Worm (Caenorhabditis elegans) whole organism, late embryonic: ENCODE results near the gene ife-1.
"Not testable (repeated sequence)": the region's sequence is repeated elsewhere in the genome, so short reads cannot be mapped to it uniquely, and the experiment has no call there.

ENCODE experiments used
- K02D7.2 ChIP-seq: sonication (generic microtip); optimal IDR thresholded peaks from 2 replicates; lab custom pipeline; 2017; ENCODE audit warnings: mild to moderate bottlenecking, missing genetic modification characterization, missing compliant biosample characterization
- K09A11.1 ChIP-seq: sonication (generic microtip); optimal IDR thresholded peaks from 2 replicates; lab custom pipeline; 2017; ENCODE audit warnings: antibody characterized with exemption, mild to moderate bottlenecking, missing genetic modification characterization, missing compliant biosample characterization; ENCODE audit not compliant: insufficient read depth
- T23F11.4 ChIP-seq: fragments of 200-800 bp; sonication (Bioruptor generic); optimal IDR thresholded peaks from 2 replicates; lab custom pipeline; 2018; ENCODE audit warnings: mild to moderate bottlenecking, missing genetic modification characterization, missing compliant biosample characterization
- Y22D7AL.16 ChIP-seq: sonication (generic microtip); optimal IDR thresholded peaks from 2 replicates; lab custom pipeline; 2016; ENCODE audit warnings: missing genetic modification characterization, missing compliant biosample characterization
- ahr-1 ChIP-seq: sonication (generic microtip); optimal IDR thresholded peaks from 2 replicates; lab custom pipeline; 2016; ENCODE audit warnings: missing genetic modification characterization, missing compliant biosample characterization
- ama-1 ChIP-seq: fragments of 150-350 bp; optimal IDR thresholded peaks from 2 replicates; lab custom pipeline; 2014
- ceh-14 ChIP-seq: sonication (generic microtip); optimal IDR thresholded peaks from 2 replicates; lab custom pipeline; 2016; ENCODE audit warnings: missing genotype, missing genetic modification characterization, missing compliant biosample characterization
- ceh-2 ChIP-seq: sonication (generic microtip); optimal IDR thresholded peaks from 2 replicates; lab custom pipeline; 2016; ENCODE audit warnings: missing genotype, missing genetic modification characterization, missing compliant biosample characterization
- ceh-30 ChIP-seq: fragments of 150-350 bp; optimal IDR thresholded peaks from 2 replicates; lab custom pipeline; 2014; ENCODE audit warnings: missing biosample characterization, missing genetic modification characterization
- ceh-45 ChIP-seq: fragments of 200-800 bp; sonication (Bioruptor generic); IDR thresholded peaks from 2 replicates; pipeline ENCODE4 v1.3.6; 2022; ENCODE audit warnings: missing genetic modification reagents, missing genetic modification characterization, missing compliant biosample characterization
- ceh-6 ChIP-seq: fragments of 200-800 bp; sonication (Bioruptor generic); optimal IDR thresholded peaks from 2 replicates; lab custom pipeline; 2018; ENCODE audit warnings: mild to moderate bottlenecking, missing genetic modification characterization, missing compliant biosample characterization
- dmd-4 ChIP-seq: sonication (generic microtip); optimal IDR thresholded peaks from 2 replicates; lab custom pipeline; 2016; ENCODE audit warnings: borderline replicate concordance, missing genetic modification characterization, missing compliant biosample characterization
- dve-1 ChIP-seq: sonication (generic microtip); optimal IDR thresholded peaks from 2 replicates; lab custom pipeline; 2017; ENCODE audit warnings: antibody characterized with exemption, mild to moderate bottlenecking, missing genetic modification characterization, missing compliant biosample characterization
- elt-2 ChIP-seq: sonication (generic microtip); optimal IDR thresholded peaks from 2 replicates; lab custom pipeline; 2016; ENCODE audit warnings: missing genetic modification reagents, missing genetic modification characterization, missing compliant biosample characterization
- eyg-1 ChIP-seq: sonication (generic microtip); optimal IDR thresholded peaks from 2 replicates; lab custom pipeline; 2016; ENCODE audit warnings: missing genotype, missing genetic modification characterization, missing compliant biosample characterization
- fax-1 ChIP-seq: sonication (generic microtip); optimal IDR thresholded peaks from 2 replicates; lab custom pipeline; 2016; ENCODE audit warnings: missing genotype, missing genetic modification characterization, missing compliant biosample characterization
- gmeb-2 ChIP-seq: sonication (generic microtip); optimal IDR thresholded peaks from 2 replicates; lab custom pipeline; 2016; ENCODE audit warnings: missing genetic modification characterization, inconsistent platforms, missing compliant biosample characterization
- hlh-13 ChIP-seq: fragments of 200-800 bp; sonication (Bioruptor generic); optimal IDR thresholded peaks from 2 replicates; lab custom pipeline; 2018; ENCODE audit warnings: mild to moderate bottlenecking, missing genetic modification characterization, missing compliant biosample characterization
- hlh-8 ChIP-seq: sonication (generic microtip); optimal IDR thresholded peaks from 2 replicates; lab custom pipeline; 2016; ENCODE audit warnings: missing genotype, missing genetic modification characterization, missing compliant biosample characterization
- lim-6 ChIP-seq: sonication (generic microtip); optimal IDR thresholded peaks from 2 replicates; lab custom pipeline; 2016; ENCODE audit warnings: missing genetic modification characterization, missing compliant biosample characterization
- madf-2 ChIP-seq: sonication (generic microtip); optimal IDR thresholded peaks from 2 replicates; lab custom pipeline; 2017; ENCODE audit warnings: missing genetic modification characterization, missing compliant biosample characterization
- nfya-1 ChIP-seq: sonication (generic microtip); optimal IDR thresholded peaks from 2 replicates; lab custom pipeline; 2017; ENCODE audit warnings: missing genetic modification characterization, mild to moderate bottlenecking, missing compliant biosample characterization, antibody characterized with exemption, moderate library complexity
- pat-9 ChIP-seq: fragments of 200-800 bp; sonication (Bioruptor generic); optimal IDR thresholded peaks from 2 replicates; lab custom pipeline; 2018; ENCODE audit warnings: mild to moderate bottlenecking, missing genetic modification characterization, moderate library complexity, missing compliant biosample characterization
- pax-1 ChIP-seq: fragments of 150-350 bp; optimal IDR thresholded peaks from 2 replicates; lab custom pipeline; 2014; ENCODE audit warnings: missing biosample characterization, missing genetic modification characterization
- pha-2 ChIP-seq: sonication (generic microtip); optimal IDR thresholded peaks from 2 replicates; lab custom pipeline; 2017; ENCODE audit warnings: mild to moderate bottlenecking, missing genetic modification characterization, missing compliant biosample characterization
- pha-4 ChIP-seq: fragments of 150-350 bp; optimal IDR thresholded peaks from 2 replicates; lab custom pipeline; 2018; ENCODE audit warnings: missing biosample characterization, missing genetic modification reagents, missing genetic modification characterization
- pros-1 ChIP-seq: fragments of 150-350 bp; optimal IDR thresholded peaks from 2 replicates; lab custom pipeline; 2014; ENCODE audit warnings: missing biosample characterization, missing genetic modification reagents, missing genetic modification characterization
- ref-2 ChIP-seq: sonication (generic microtip); optimal IDR thresholded peaks from 2 replicates; lab custom pipeline; 2016; ENCODE audit warnings: missing genetic modification characterization, missing compliant biosample characterization
- rnt-1 ChIP-seq: sonication (generic microtip); optimal IDR thresholded peaks from 2 replicates; lab custom pipeline; 2016; ENCODE audit warnings: missing genetic modification characterization, missing compliant biosample characterization
- sdc-2 ChIP-seq: sonication (generic microtip); optimal IDR thresholded peaks from 2 replicates; lab custom pipeline; 2016; ENCODE audit warnings: missing genotype, missing genetic modification characterization, missing compliant biosample characterization
- sox-2 ChIP-seq: fragments of 200-800 bp; sonication (Bioruptor generic); IDR thresholded peaks from 2 replicates; pipeline ENCODE4 v1.3.6; 2022; ENCODE audit warnings: missing genetic modification reagents, missing genetic modification characterization, missing compliant biosample characterization
- sox-4 ChIP-seq: sonication (generic microtip); optimal IDR thresholded peaks from 2 replicates; lab custom pipeline; 2017; ENCODE audit warnings: mild to moderate bottlenecking, missing genetic modification characterization, inconsistent platforms, missing compliant biosample characterization
- tbx-7 ChIP-seq: sonication (generic microtip); optimal IDR thresholded peaks from 2 replicates; lab custom pipeline; 2016; ENCODE audit warnings: missing genotype, missing genetic modification characterization, missing compliant biosample characterization
- unc-3 ChIP-seq, 2 experiments: fragments of 200-800 bp in 1 of 2; sonication (Bioruptor generic) in 1 of 2; sonication (generic microtip) in 1 of 2; conservative IDR thresholded peaks in 1 of 2; optimal IDR thresholded peaks in 1 of 2; 2 replicates each; pipeline versions ENCODE4 v1.3.6 to Lab custom; 2016 to 2022; ENCODE audit warnings: missing compliant biosample characterization in 2 of 2, missing genetic modification characterization in 2 of 2, missing genetic modification reagents in 1 of 2
- unc-42 ChIP-seq: sonication (generic microtip); optimal IDR thresholded peaks from 2 replicates; lab custom pipeline; 2016; ENCODE audit warnings: missing genotype, missing genetic modification characterization, missing compliant biosample characterization
- unc-55 ChIP-seq: sonication (generic microtip); optimal IDR thresholded peaks from 2 replicates; lab custom pipeline; 2017; ENCODE audit warnings: missing biosample characterization, missing genetic modification reagents, missing genetic modification characterization
- ztf-16 ChIP-seq: sonication (generic microtip); optimal IDR thresholded peaks from 2 replicates; lab custom pipeline; 2017; ENCODE audit warnings: missing genetic modification characterization, missing compliant biosample characterization

The ife-1 gene

ce11 chrIII:13343117-13343516 is at the start of gene ife-1:
Gene ife-1, plus strand, starts transcription at chrIII:13343417.
- TF ChIP-seq dve-1 (tag; lab: Kevin White, UChicago) (no peak), ceh-6 (no peak), fax-1 (tag; lab: Kevin White, UChicago) (no peak), T23F11.4 (no peak), K02D7.2 (tag; lab: Kevin White, UChicago) (no peak), sdc-2 (tag; lab: Kevin White, UChicago) (no peak), dmd-4 (tag; lab: Kevin White, UChicago) (no peak), ahr-1 (tag; lab: Kevin White, UChicago) (no peak), ceh-2 (tag; lab: Kevin White, UChicago) (no peak), unc-55 (GFP tag; lab: Kevin White, UChicago) (no peak), ceh-30 (tag; lab: Kevin White, UChicago) (no peak), pros-1 (tag; lab: Kevin White, UChicago) (no peak), hlh-8 (no peak), sox-4 (tag; lab: Kevin White, UChicago) (no peak), pat-9 (tag; lab: Kevin White, UChicago) (no peak), nfya-1 (tag; lab: Kevin White, UChicago) (no peak), pax-1 (no peak)

ce11 chrIII:13296289-13296874 is 46.8 kb upstream of the ife-1 start, which contains the start of gene npp-18:
Gene npp-18, plus strand, starts transcription at chrIII:13296853.
- peak; percentile 74; the same call in 1 of the 2 replicates for TF ChIP-seq unc-3 (GFP tag; conservative IDR thresholded peaks at IDR 0.05; lab: Robert Waterston, UW)
- not testable (repeated sequence) for TF ChIP-seq unc-3 (tag; optimal IDR thresholded peaks at IDR 0.05; lab: Kevin White, UChicago)
- TF ChIP-seq ceh-45 (GFP tag; lab: Robert Waterston, UW) = peak; percentile 62; the same call in 1 of the 2 replicates

- TF ChIP-seq ztf-16 (tag; lab: Kevin White, UChicago) (no peak), K02D7.2 (tag; lab: Kevin White, UChicago) (no peak), lim-6 (tag; lab: Kevin White, UChicago) (no peak), elt-2 (tag; lab: Kevin White, UChicago) (peak; percentile 51), gmeb-2 (tag; lab: Kevin White, UChicago) (no peak), pha-4 (no peak)
Observed at ce11 chrIII:13298722-13299431, 44.3 kb upstream of the ife-1 start, which contains the start of gene pgm-2. Gene pgm-2, plus strand, starts transcription at chrIII:13299378.

ce11 chrIII:13301983-13302382 is 41.2 kb upstream of the ife-1 start:
- TF ChIP-seq K09A11.1 (no peak), ceh-14 (no peak), dve-1 (tag; lab: Kevin White, UChicago) (no peak), Y22D7AL.16 (tag; lab: Kevin White, UChicago) (no peak)
- TF ChIP-seq, all 69 proteins: peak for 0

- TF ChIP-seq pha-2 (tag; lab: Kevin White, UChicago) = no peak
- TF ChIP-seq unc-55 (GFP tag; lab: Kevin White, UChicago) = no peak
- TF ChIP-seq unc-42 = no peak
- TF ChIP-seq rnt-1 (tag; lab: Kevin White, UChicago) = no peak
- TF ChIP-seq dve-1 (tag; lab: Kevin White, UChicago) = no peak
- TF ChIP-seq eyg-1 = no peak
- TF ChIP-seq K02D7.2 (tag; lab: Kevin White, UChicago) = no peak
- no peak for TF ChIP-seq ref-2 (tag; lab: Kevin White, UChicago)
- TF ChIP-seq nfya-1 (tag; lab: Kevin White, UChicago) = no peak
- no peak for TF ChIP-seq sdc-2 (tag; lab: Kevin White, UChicago)
- TF ChIP-seq ama-1 (lab: Kevin White, UChicago) = no peak
- no peak for TF ChIP-seq tbx-7 (tag; lab: Kevin White, UChicago)
- no peak for TF ChIP-seq pax-1
- no peak for TF ChIP-seq sox-2 (GFP tag; lab: Robert Waterston, UW)
- no peak for TF ChIP-seq ceh-6
- TF ChIP-seq ahr-1 (tag; lab: Kevin White, UChicago) = no peak
- TF ChIP-seq madf-2 = no peak
- no peak for TF ChIP-seq hlh-13 (GFP tag; lab: Kevin White, UChicago)
Observed at ce11 chrIII:13302578-13302977, 40.6 kb upstream of the ife-1 start.
